Fruit fly (Drosophila melanogaster) whole organism, embryonic: ENCODE measurements around the gene CG32813.

Experiments
- Asciz ChIP-seq: fragments of 200-800 bp; sonication (Bioruptor generic); optimal IDR thresholded peaks from 2 replicates; lab custom pipeline; 2017; ENCODE audit warnings: missing biosample characterization, mild to moderate bottlenecking, missing genetic modification characterization, missing genetic modification reagents
- CG10462 ChIP-seq: fragments of 200-800 bp; sonication (Bioruptor generic); optimal IDR thresholded peaks from 2 replicates; lab custom pipeline; 2016; ENCODE audit warnings: missing biosample characterization, missing genetic modification characterization
- CG10979 ChIP-seq: fragments of 200-800 bp; sonication (Bioruptor generic); optimal IDR thresholded peaks from 2 replicates; lab custom pipeline; 2018; ENCODE audit warnings: missing biosample characterization, mild to moderate bottlenecking, missing genetic modification characterization, moderate library complexity
- CG12391 ChIP-seq: fragments of 200-800 bp; sonication (Bioruptor generic); optimal IDR thresholded peaks from 3 replicates; lab custom pipeline; 2018; ENCODE audit warnings: missing biosample characterization, mild to moderate bottlenecking, missing genetic modification characterization, moderate library complexity
- CG12942 ChIP-seq: fragments of 200-800 bp; sonication (Bioruptor generic); optimal IDR thresholded peaks from 3 replicates; lab custom pipeline; 2016; ENCODE audit warnings: missing biosample characterization, missing genetic modification characterization
- CG1529 ChIP-seq: fragments of 200-800 bp; sonication (Bioruptor generic); optimal IDR thresholded peaks from 3 replicates; lab custom pipeline; 2018; ENCODE audit warnings: missing biosample characterization, missing genetic modification characterization
- CG18262 ChIP-seq: fragments of 200-800 bp; optimal IDR thresholded peaks from 3 replicates; lab custom pipeline; 2019; ENCODE audit warnings: missing biosample characterization, mild to moderate bottlenecking, missing genetic modification characterization, moderate library complexity
- CG18476 ChIP-seq: fragments of 200-800 bp; sonication (Bioruptor generic); optimal IDR thresholded peaks from 2 replicates; lab custom pipeline; 2016; ENCODE audit warnings: missing biosample characterization, mild to moderate bottlenecking, missing genetic modification characterization
- CG32532 ChIP-seq: fragments of 200-800 bp; sonication (Bioruptor generic); IDR thresholded peaks from 2 replicates; pipeline ENCODE4 v1.3.6; 2022; ENCODE audit warnings: missing biosample characterization, missing genetic modification characterization
- CG3281 ChIP-seq: fragments of 200-800 bp; sonication (Bioruptor generic); optimal IDR thresholded peaks from 3 replicates; lab custom pipeline; 2017; ENCODE audit warnings: missing biosample characterization, mild to moderate bottlenecking, missing genetic modification characterization
- CG34422 ChIP-seq: fragments of 200-800 bp; sonication (Bioruptor generic); IDR thresholded peaks from 3 replicates; pipeline ENCODE4 v1.3.6; 2022; ENCODE audit warnings: missing biosample characterization, missing genetic modification characterization
- CG3726 ChIP-seq: fragments of 200-800 bp; sonication (Bioruptor generic); IDR thresholded peaks from 3 replicates; pipeline ENCODE4, ENCODE4 v1.3.6; 2022; ENCODE audit warnings: missing biosample characterization, missing genetic modification characterization
- CG3847 ChIP-seq: fragments of 200-800 bp; sonication (Bioruptor generic); IDR thresholded peaks from 2 replicates; pipeline ENCODE4 v1.3.6; 2022; ENCODE audit warnings: missing biosample characterization, missing genetic modification characterization
- CG4707 ChIP-seq: fragments of 200-800 bp; sonication (Bioruptor generic); optimal IDR thresholded peaks from 2 replicates; lab custom pipeline; 2018; ENCODE audit warnings: missing biosample characterization, mild to moderate bottlenecking, missing genetic modification characterization, moderate library complexity
- CG8290 ChIP-seq, 3 experiments: fragments of 200-800 bp; sonication (Bioruptor generic); optimal IDR thresholded peaks; 2 replicates each; lab custom pipeline; 2016 to 2019; ENCODE audit warnings: missing biosample characterization in 3 of 3, missing genetic modification characterization in 3 of 3, mild to moderate bottlenecking in 2 of 3, moderate library complexity in 1 of 3
- CG9437 ChIP-seq: fragments of 200-800 bp; sonication (Bioruptor generic); optimal IDR thresholded peaks from 2 replicates; lab custom pipeline; 2018; ENCODE audit warnings: missing biosample characterization, mild to moderate bottlenecking, missing genetic modification characterization
- CG9797 ChIP-seq: fragments of 200-800 bp; sonication (Bioruptor generic); optimal IDR thresholded peaks from 3 replicates; lab custom pipeline; 2018; ENCODE audit warnings: missing biosample characterization, mild to moderate bottlenecking, missing genetic modification characterization
- CG9876 ChIP-seq: fragments of 200-800 bp; sonication (Bioruptor generic); optimal IDR thresholded peaks from 2 replicates; lab custom pipeline; 2016; ENCODE audit warnings: missing biosample characterization, missing genetic modification characterization
- Camta ChIP-seq: fragments of 200-800 bp; sonication (Bioruptor generic); optimal IDR thresholded peaks from 2 replicates; lab custom pipeline; 2016; ENCODE audit warnings: missing biosample characterization, missing genetic modification characterization
- Chrac-16 ChIP-seq: fragments of 200-800 bp; sonication (Bioruptor generic); optimal IDR thresholded peaks from 3 replicates; lab custom pipeline; 2016; ENCODE audit warnings: missing biosample characterization, missing genetic modification characterization
- Deaf1 ChIP-seq: fragments of 200-800 bp; optimal IDR thresholded peaks from 3 replicates; lab custom pipeline; 2019; ENCODE audit warnings: missing biosample characterization, mild to moderate bottlenecking, missing genetic modification characterization, moderate library complexity
- Fer1 ChIP-seq: fragments of 200-800 bp; sonication (Bioruptor generic); optimal IDR thresholded peaks from 2 replicates; lab custom pipeline; 2017; ENCODE audit warnings: missing biosample characterization, mild to moderate bottlenecking, missing genetic modification characterization
- Hand ChIP-seq: fragments of 200-800 bp; sonication (Bioruptor generic); optimal IDR thresholded peaks from 2 replicates; lab custom pipeline; 2017; ENCODE audit warnings: mild to moderate bottlenecking, missing biosample characterization, missing genetic modification reagents, missing genetic modification characterization
- Hmr ChIP-seq: fragments of 200-800 bp; sonication (Bioruptor generic); optimal IDR thresholded peaks from 3 replicates; lab custom pipeline; 2017; ENCODE audit warnings: mild to moderate bottlenecking, missing biosample characterization, missing genetic modification reagents, missing genetic modification characterization
- Lpt ChIP-seq: fragments of >200 bp; optimal IDR thresholded peaks from 2 replicates; lab custom pipeline; 2018; ENCODE audit warnings: missing biosample characterization, missing genetic modification characterization
- Meics ChIP-seq: fragments of 200-800 bp; sonication (Bioruptor generic); optimal IDR thresholded peaks from 2 replicates; lab custom pipeline; 2017; ENCODE audit warnings: missing biosample characterization, mild to moderate bottlenecking, missing genetic modification characterization
- NFAT ChIP-seq: fragments of 200-800 bp; sonication (Bioruptor generic); IDR thresholded peaks from 2 replicates; pipeline ENCODE4 v1.3.6; 2022; ENCODE audit warnings: missing biosample characterization, missing genetic modification characterization
- Nf-YB ChIP-seq: fragments of 200-800 bp; sonication (Bioruptor generic); optimal IDR thresholded peaks from 3 replicates; lab custom pipeline; 2019; ENCODE audit warnings: missing biosample characterization, mild to moderate bottlenecking, missing genetic modification characterization, moderate library complexity
- Sry-β ChIP-seq: fragments of 200-800 bp; sonication (Bioruptor generic); optimal IDR thresholded peaks from 2 replicates; lab custom pipeline; 2018; ENCODE audit warnings: missing biosample characterization, mild to moderate bottlenecking, missing genetic modification characterization, moderate library complexity
- ap ChIP-seq: fragments of 200-800 bp; sonication (Bioruptor generic); IDR thresholded peaks from 2 replicates; pipeline ENCODE4 v1.3.6; 2022; ENCODE audit warnings: missing biosample characterization, missing genetic modification characterization
- chif ChIP-seq, 2 experiments: fragments of 200-800 bp; sonication (Bioruptor generic); optimal IDR thresholded peaks; 3 replicates each; lab custom pipeline; 2016; ENCODE audit warnings: missing biosample characterization in 2 of 2, missing genetic modification characterization in 2 of 2
- corto ChIP-seq: fragments of 200-800 bp; sonication (Bioruptor generic); optimal IDR thresholded peaks from 2 replicates; lab custom pipeline; 2016; ENCODE audit warnings: missing biosample characterization, mild to moderate bottlenecking, missing genetic modification characterization, moderate library complexity
- dati ChIP-seq: fragments of 200-800 bp; sonication (Bioruptor generic); IDR thresholded peaks from 2 replicates; pipeline ENCODE4 v1.3.6; 2022; ENCODE audit warnings: missing biosample characterization, missing genetic modification characterization
- hkb ChIP-seq, 2 experiments: fragments of 200-800 bp in 1 of 2; fragments of >200 bp in 1 of 2; sonication (Bioruptor generic) in 1 of 2; IDR thresholded peaks in 1 of 2; optimal IDR thresholded peaks in 1 of 2; 2 replicates each; pipeline versions ENCODE4 v1.3.6 to Lab custom; 2017 to 2022; ENCODE audit warnings: missing biosample characterization in 1 of 2, missing genetic modification characterization in 1 of 2
- klu ChIP-seq: fragments of 200-800 bp; sonication (Bioruptor generic); IDR thresholded peaks from 2 replicates; pipeline ENCODE4 v1.3.6; 2022; ENCODE audit warnings: missing biosample characterization, missing genetic modification characterization
- lbe ChIP-seq: fragments of 200-800 bp; sonication (Bioruptor generic); optimal IDR thresholded peaks from 2 replicates; lab custom pipeline; 2016; ENCODE audit warnings: missing biosample characterization, mild to moderate bottlenecking, missing genetic modification characterization
- lilli ChIP-seq: fragments of 200-800 bp; sonication (Bioruptor generic); optimal IDR thresholded peaks from 3 replicates; lab custom pipeline; 2016; ENCODE audit warnings: missing biosample characterization, missing genetic modification characterization
- nerfin-1 ChIP-seq: fragments of 200-800 bp; sonication (Bioruptor generic); optimal IDR thresholded peaks from 3 replicates; lab custom pipeline; 2019; ENCODE audit warnings: missing biosample characterization, mild to moderate bottlenecking, missing genetic modification characterization, moderate library complexity
- onecut ChIP-seq: fragments of 200-800 bp; sonication (Bioruptor generic); IDR thresholded peaks from 2 replicates; pipeline ENCODE4 v1.3.6; 2022; ENCODE audit warnings: missing biosample characterization, missing genetic modification characterization
- peb ChIP-seq: fragments of 200-800 bp; sonication (Bioruptor generic); IDR thresholded peaks from 2 replicates; pipeline ENCODE4 v1.3.6; 2022; ENCODE audit warnings: missing biosample characterization, missing genetic modification characterization
- pnt ChIP-seq: fragments of 200-800 bp; sonication (Bioruptor generic); optimal IDR thresholded peaks from 3 replicates; lab custom pipeline; 2016; ENCODE audit warnings: missing biosample characterization, missing genetic modification characterization
- salm ChIP-seq: fragments of 200-800 bp; sonication (Bioruptor generic); optimal IDR thresholded peaks from 2 replicates; lab custom pipeline; 2018; ENCODE audit warnings: missing biosample characterization, mild to moderate bottlenecking, missing genetic modification characterization
- so ChIP-seq: fragments of 200-800 bp; sonication (Bioruptor generic); IDR thresholded peaks from 3 replicates; pipeline ENCODE4 v1.3.6; 2022; ENCODE audit warnings: missing biosample characterization, missing genetic modification characterization
- sob ChIP-seq: fragments of 200-800 bp; sonication (Bioruptor generic); IDR thresholded peaks from 2 replicates; pipeline ENCODE4 v1.3.6; 2022; ENCODE audit warnings: missing biosample characterization, missing genetic modification characterization
- unc-4 ChIP-seq: fragments of 200-800 bp; sonication (Bioruptor generic); IDR thresholded peaks from 2 replicates; pipeline ENCODE4 v1.3.6; 2022; ENCODE audit warnings: missing biosample characterization, missing genetic modification characterization; ENCODE audit not compliant: partially characterized antibody
- unpg ChIP-seq: fragments of 200-800 bp; sonication (Bioruptor generic); optimal IDR thresholded peaks from 3 replicates; lab custom pipeline; 2018; ENCODE audit warnings: missing biosample characterization, mild to moderate bottlenecking, missing genetic modification characterization, moderate library complexity
- wek ChIP-seq: fragments of 200-800 bp; sonication (Bioruptor generic); optimal IDR thresholded peaks from 3 replicates; lab custom pipeline; 2018; ENCODE audit warnings: missing biosample characterization, mild to moderate bottlenecking, missing genetic modification characterization, moderate library complexity
- zen2 ChIP-seq: fragments of 200-800 bp; sonication (Bioruptor generic); IDR thresholded peaks from 3 replicates; pipeline ENCODE4 v1.3.6; 2022; ENCODE audit warnings: missing biosample characterization, missing genetic modification characterization; ENCODE audit not compliant: partially characterized antibody

CG32813 gene

dm6 chrX:1398455-1399055 is 17.8 kb downstream of the CG32813 start (continued):
- TF ChIP-seq onecut (GFP tag; lab: Robert Waterston, UW) = peak; percentile 45; the same call in 1 of the 2 replicates
- TF ChIP-seq so (GFP tag; lab: Robert Waterston, UW) = 0 out of 3 replicates have a peak, but pooled peaks have one; percentile 36
- peak; percentile 51 for TF ChIP-seq pnt (GFP tag; lab: Kevin White, UChicago)
- TF ChIP-seq klu = peak; percentile 32; the same call in 1 of the 2 replicates
- peak; percentile 31; the same call in 1 of the 2 replicates for TF ChIP-seq ap (GFP tag; lab: Robert Waterston, UW)
- peak; percentile 53 for TF ChIP-seq NFAT (GFP tag; lab: Robert Waterston, UW)
- TF ChIP-seq CG10979 (tag; lab: Kevin White, UChicago) = peak; percentile 51
- peak; percentile 33 for TF ChIP-seq CG18476 (GFP tag; lab: Kevin White, UChicago)
- TF ChIP-seq CG9437 (GFP tag; lab: Kevin White, UChicago) = peak; percentile 31
- TF ChIP-seq wek = no peak
- TF ChIP-seq zen2 = no peak
- TF ChIP-seq corto (GFP tag; lab: Kevin White, UChicago) = no peak
- TF ChIP-seq CG34422 (GFP tag; lab: Robert Waterston, UW) = peak; percentile 53; the same call in 1 of the 3 replicates
- TF ChIP-seq CG9797 (GFP tag; lab: Kevin White, UChicago) = no peak
- no peak for TF ChIP-seq Lpt (GFP tag; lab: Kevin White, UChicago)
- peak; percentile 71 for TF ChIP-seq Hmr
- TF ChIP-seq Sry-β (GFP tag; lab: Kevin White, UChicago) = no peak
- TF ChIP-seq unpg (GFP tag; lab: Kevin White, UChicago) = peak; percentile 59
- peak; percentile 53 for TF ChIP-seq lbe (GFP tag; lab: Kevin White, UChicago)
- TF ChIP-seq Meics (GFP tag; lab: Kevin White, UChicago) = peak; percentile 67
- no peak for TF ChIP-seq salm
- TF ChIP-seq chif (GFP tag; optimal IDR thresholded peaks at IDR 0.05; lab: Kevin White, UChicago) = peak; percentile 11 to 72
- peak; percentile 65 for TF ChIP-seq sob (GFP tag; lab: Robert Waterston, UW)
- TF ChIP-seq Chrac-16 (GFP tag; lab: Kevin White, UChicago) = peak; percentile 75
- TF ChIP-seq CG32532 = peak; percentile 58
- peak; percentile 10 for TF ChIP-seq Asciz (GFP tag; lab: Kevin White, UChicago)
- TF ChIP-seq peb (GFP tag; lab: Robert Waterston, UW) = peak; percentile 49
- TF ChIP-seq hkb (optimal IDR thresholded peaks at IDR 0.05; lab: Kevin White, UChicago) = no peak
- peak; percentile 72; the same call in 1 of the 2 replicates for TF ChIP-seq hkb (GFP tag; IDR thresholded peaks at IDR 0.05; lab: Robert Waterston, UW)
- no peak for TF ChIP-seq Deaf1 (tag; lab: Kevin White, UChicago)
- peak; percentile 55 for TF ChIP-seq CG3281
- TF ChIP-seq CG12942 (GFP tag; lab: Kevin White, UChicago) = peak; percentile 41
- peak; percentile 11 for TF ChIP-seq CG8290 (GFP tag; optimal IDR thresholded peaks at IDR 0.05; lab: Kevin White, UChicago)
- peak in 1 of 2 experiments; percentile 89 for TF ChIP-seq CG8290 (tag; optimal IDR thresholded peaks at IDR 0.05; lab: Kevin White, UChicago)
- peak; percentile 51 for TF ChIP-seq CG18262 (tag; lab: Kevin White, UChicago)
- peak; percentile 20 for TF ChIP-seq CG4707 (GFP tag; lab: Kevin White, UChicago)
- peak; percentile 37; the same call in 1 of the 3 replicates for TF ChIP-seq CG3726 (GFP tag; lab: Robert Waterston, UW)
- peak; percentile 38 for TF ChIP-seq Camta (GFP tag; lab: Kevin White, UChicago)
- peak; percentile 73 for TF ChIP-seq lilli (GFP tag; lab: Kevin White, UChicago)
- peak; percentile 24 for TF ChIP-seq nerfin-1 (tag; lab: Kevin White, UChicago)
- TF ChIP-seq dati = peak; percentile 31; the same call in 1 of the 2 replicates
- peak; percentile 28 for TF ChIP-seq CG1529 (GFP tag; lab: Kevin White, UChicago)
- no peak for TF ChIP-seq unc-4
- TF ChIP-seq CG10462 (GFP tag; lab: Kevin White, UChicago) = peak; percentile 6
- TF ChIP-seq CG9876 (GFP tag; lab: Kevin White, UChicago) = peak; percentile 19
- TF ChIP-seq Hand (GFP tag; lab: Kevin White, UChicago) = peak; percentile 30
- peak; percentile 57 for TF ChIP-seq Fer1 (GFP tag; lab: Kevin White, UChicago)
- no peak for TF ChIP-seq Nf-YB (GFP tag; lab: Kevin White, UChicago)
- TF ChIP-seq CG12391 (tag; lab: Kevin White, UChicago) = peak; percentile 64
- TF ChIP-seq CG3847 (GFP tag; lab: Robert Waterston, UW) = peak; percentile 50
